Fruit fly (Drosophila melanogaster): ENCODE data around the gene CG13454.

CG13454 gene

DNA sequence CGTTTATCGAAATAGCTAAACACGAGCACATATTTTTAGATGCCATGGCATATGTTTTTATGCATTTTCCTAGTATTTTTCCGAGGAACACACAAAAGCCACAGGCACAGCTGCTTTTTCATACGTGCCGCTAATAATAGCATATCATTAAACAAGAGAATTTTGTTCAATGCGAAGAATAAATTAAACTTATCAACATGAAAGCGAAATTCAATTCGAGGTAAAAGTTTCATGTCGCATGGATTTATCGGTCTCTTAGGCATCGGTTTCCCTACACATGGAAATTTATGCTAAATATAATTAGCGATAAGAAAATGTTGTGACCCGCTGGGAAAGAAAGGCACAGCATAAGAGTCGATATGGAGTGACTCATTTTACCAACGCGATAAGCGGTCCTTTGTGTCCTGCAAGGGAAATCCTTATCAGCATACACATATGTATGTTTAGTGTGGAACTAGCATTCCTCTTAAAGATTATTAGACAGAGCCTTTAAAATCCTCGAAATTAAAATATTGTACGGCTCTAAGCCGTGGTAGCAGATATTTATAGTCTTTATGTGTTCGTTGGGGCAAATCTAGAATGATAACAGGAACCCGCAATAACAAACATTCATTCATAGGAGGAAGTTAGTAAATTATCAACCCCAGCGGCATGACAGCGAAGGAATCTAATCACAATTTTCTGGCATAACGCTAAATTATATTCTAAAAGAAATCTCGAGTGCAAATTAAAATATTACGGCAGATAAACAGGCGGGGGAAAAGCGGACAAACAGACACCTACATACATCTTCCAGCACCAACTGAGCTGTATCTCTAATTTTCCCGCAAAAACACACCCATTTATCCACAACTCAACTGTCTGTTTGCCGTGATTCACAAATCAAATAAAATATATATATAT lies 14.8 kb upstream of the CG13454 start, which contains the start of gene CG43248:
CG43248 (minus strand) TSS at position 51 of the 903 bp plus-strand sequence.
- TF ChIP-seq cic (GFP tag; optimal IDR thresholded peaks at IDR 0.05) (peak; percentile 85), CG12768 (GFP tag; optimal IDR thresholded peaks at IDR 0.05) (no peak)

DNA sequence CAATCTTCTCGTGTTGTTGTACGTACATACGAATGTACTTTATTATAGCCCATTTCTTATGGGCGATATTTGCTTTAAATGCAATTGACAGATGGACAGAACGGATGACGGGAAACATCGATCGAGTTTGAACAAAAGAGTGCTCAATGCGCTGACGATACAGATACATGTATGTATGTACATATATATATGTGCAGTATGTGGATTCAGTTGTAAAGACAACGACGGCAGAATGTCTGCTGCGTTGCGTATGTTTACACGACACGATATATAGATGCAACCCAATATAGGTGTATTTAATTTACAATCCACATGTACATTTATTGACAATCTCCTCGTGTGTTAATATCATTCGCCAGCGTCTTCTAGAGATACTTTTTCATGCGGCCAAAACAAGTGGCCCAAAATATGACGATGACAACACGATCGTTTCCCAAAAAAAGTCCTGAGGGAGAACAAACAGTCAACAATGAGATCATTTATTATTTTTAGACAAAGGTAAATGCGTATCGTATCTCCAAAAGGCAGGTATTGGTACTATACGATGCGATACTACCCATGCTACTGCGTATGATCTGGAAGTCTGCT lies 13.9 kb upstream of the CG13454 start:
- TF ChIP-seq CG12768 (GFP tag; optimal IDR thresholded peaks at IDR 0.05): no peak
- no peak for TF ChIP-seq CG5204 (GFP tag; optimal IDR thresholded peaks at IDR 0.05)
- peak; percentile 66 for TF ChIP-seq kay (GFP tag; ENCODE audit: borderline replicate concordance)
- TF ChIP-seq Clk (GFP tag; optimal IDR thresholded peaks at IDR 0.05): no peak
- TF ChIP-seq CG7045 (GFP tag; optimal IDR thresholded peaks at IDR 0.05): no peak
- TF ChIP-seq CG14711 (tag; optimal IDR thresholded peaks at IDR 0.05): no peak
- TF ChIP-seq toe (GFP tag; optimal IDR thresholded peaks at IDR 0.05): no peak
- no peak for TF ChIP-seq CG1620 (GFP tag; optimal IDR thresholded peaks at IDR 0.05)
- peak; percentile 92 for TF ChIP-seq tj (GFP tag; optimal IDR thresholded peaks at IDR 0.05)
- TF ChIP-seq cnc (optimal IDR thresholded peaks at IDR 0.05): no peak
- no peak for TF ChIP-seq Crg-1 (GFP tag; optimal IDR thresholded peaks at IDR 0.05)
- TF ChIP-seq bab1 (GFP tag; optimal IDR thresholded peaks at IDR 0.05): no peak
- no peak for TF ChIP-seq pad (GFP tag; optimal IDR thresholded peaks at IDR 0.05)
- no peak for TF ChIP-seq CG11617 (GFP tag; optimal IDR thresholded peaks at IDR 0.05)
- TF ChIP-seq ovo (GFP tag; optimal IDR thresholded peaks at IDR 0.05): no peak
- TF ChIP-seq CG33017 (tag; optimal IDR thresholded peaks at IDR 0.05): no peak
- TF ChIP-seq cic (GFP tag; optimal IDR thresholded peaks at IDR 0.05): no peak

- no peak for TF ChIP-seq CG7045 (GFP tag; optimal IDR thresholded peaks at IDR 0.05)
- TF ChIP-seq CG7101 (tag; optimal IDR thresholded peaks at IDR 0.05): no peak
- no peak for TF ChIP-seq CG5204 (GFP tag; optimal IDR thresholded peaks at IDR 0.05)
- no peak for TF ChIP-seq CG14711 (tag; optimal IDR thresholded peaks at IDR 0.05)
- TF ChIP-seq CG33017 (tag; optimal IDR thresholded peaks at IDR 0.05): no peak
- no peak for TF ChIP-seq tj (GFP tag; optimal IDR thresholded peaks at IDR 0.05)
- no peak for TF ChIP-seq toe (GFP tag; optimal IDR thresholded peaks at IDR 0.05)
- no peak for TF ChIP-seq bab1 (GFP tag; optimal IDR thresholded peaks at IDR 0.05)
- TF ChIP-seq CG11617 (GFP tag; optimal IDR thresholded peaks at IDR 0.05): no peak
- TF ChIP-seq Clk (GFP tag; optimal IDR thresholded peaks at IDR 0.05): no peak
- TF ChIP-seq CG12768 (GFP tag; optimal IDR thresholded peaks at IDR 0.05): no peak
- TF ChIP-seq Mnt (GFP tag; optimal IDR thresholded peaks at IDR 0.05): no peak
- TF ChIP-seq Hr96 (GFP tag; optimal IDR thresholded peaks at IDR 0.05): no peak
- TF ChIP-seq Crg-1 (GFP tag; optimal IDR thresholded peaks at IDR 0.05): no peak
- TF ChIP-seq cic (GFP tag; optimal IDR thresholded peaks at IDR 0.05): no peak
- TF ChIP-seq kay (GFP tag; ENCODE audit: borderline replicate concordance): no peak
- TF ChIP-seq CG1620 (GFP tag; optimal IDR thresholded peaks at IDR 0.05): no peak
- TF ChIP-seq pad (GFP tag; optimal IDR thresholded peaks at IDR 0.05): no peak
Measured at dm6 chr3L:15530071-15530470, 13.2 kb upstream of the CG13454 start.

dm6 chr3L:15529143-15529542 lies 12.3 kb upstream of the CG13454 start, which contains the start of gene obst-H:
TSS of gene obst-H (minus strand) at chr3L:15529243.
- TF ChIP-seq pad (GFP tag; optimal IDR thresholded peaks at IDR 0.05) (no peak), CG7045 (GFP tag; optimal IDR thresholded peaks at IDR 0.05) (no peak), CG14711 (tag; optimal IDR thresholded peaks at IDR 0.05) (no peak), CG1620 (GFP tag; optimal IDR thresholded peaks at IDR 0.05) (no peak), Crg-1 (GFP tag; optimal IDR thresholded peaks at IDR 0.05) (no peak), CG7101 (tag; optimal IDR thresholded peaks at IDR 0.05) (no peak), CG33017 (tag; optimal IDR thresholded peaks at IDR 0.05) (no peak), CG12768 (GFP tag; optimal IDR thresholded peaks at IDR 0.05) (no peak), CG11617 (GFP tag; optimal IDR thresholded peaks at IDR 0.05) (no peak), kay (GFP tag; ENCODE audit: borderline replicate concordance) (no peak), Clk (GFP tag; optimal IDR thresholded peaks at IDR 0.05) (no peak), ovo (GFP tag; optimal IDR thresholded peaks at IDR 0.05) (no peak), cic (GFP tag; optimal IDR thresholded peaks at IDR 0.05) (no peak), tj (GFP tag; optimal IDR thresholded peaks at IDR 0.05) (no peak), bab1 (GFP tag; optimal IDR thresholded peaks at IDR 0.05) (no peak), Mnt (GFP tag; optimal IDR thresholded peaks at IDR 0.05) (no peak), Hr96 (GFP tag; optimal IDR thresholded peaks at IDR 0.05) (no peak), toe (GFP tag; optimal IDR thresholded peaks at IDR 0.05) (no peak), CG5204 (GFP tag; optimal IDR thresholded peaks at IDR 0.05) (no peak), cnc (optimal IDR thresholded peaks at IDR 0.05) (no peak)

DNA sequence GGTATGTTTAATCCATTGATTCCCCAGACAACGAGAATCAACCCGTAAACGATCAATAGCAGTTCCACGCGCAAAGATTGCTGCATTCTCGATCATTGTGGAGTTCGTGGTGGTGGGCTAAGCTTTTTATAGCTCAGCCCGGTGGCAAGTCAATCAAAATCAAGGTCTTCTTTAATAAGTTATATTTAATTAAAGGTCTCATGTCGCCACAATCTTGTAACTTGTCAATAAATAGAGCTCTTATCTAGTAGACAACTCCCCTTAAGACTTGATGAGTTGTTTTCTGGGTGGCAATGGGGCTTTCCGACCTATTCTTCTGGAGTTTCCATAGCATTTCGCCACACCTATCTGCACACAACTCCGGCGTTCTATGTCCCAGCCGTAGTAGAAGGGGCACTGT lies 11.2 kb upstream of the CG13454 start, which contains the start of gene CG42728:
CG42728 (minus strand) TSS at position 101 of the 400 bp plus-strand sequence.
- TF ChIP-seq CG5204 (GFP tag; optimal IDR thresholded peaks at IDR 0.05) (no peak), CG33017 (tag; optimal IDR thresholded peaks at IDR 0.05) (no peak), toe (GFP tag; optimal IDR thresholded peaks at IDR 0.05) (no peak), Mnt (GFP tag; optimal IDR thresholded peaks at IDR 0.05) (no peak), Clk (GFP tag; optimal IDR thresholded peaks at IDR 0.05) (no peak), kay (GFP tag; ENCODE audit: borderline replicate concordance) (no peak), CG11617 (GFP tag; optimal IDR thresholded peaks at IDR 0.05) (no peak), CG14711 (tag; optimal IDR thresholded peaks at IDR 0.05) (no peak), CG12768 (GFP tag; optimal IDR thresholded peaks at IDR 0.05) (no peak), cnc (optimal IDR thresholded peaks at IDR 0.05) (no peak), pad (GFP tag; optimal IDR thresholded peaks at IDR 0.05) (no peak), Hr96 (GFP tag; optimal IDR thresholded peaks at IDR 0.05) (no peak), Crg-1 (GFP tag; optimal IDR thresholded peaks at IDR 0.05) (no peak), bab1 (GFP tag; optimal IDR thresholded peaks at IDR 0.05) (no peak), CG1620 (GFP tag; optimal IDR thresholded peaks at IDR 0.05) (no peak)

Data from whole organism, adult.